Worm (Caenorhabditis elegans) whole organism, L1 larva: ENCODE measurements around the gene ddx-23.

ENCODE experiments used
- C16A3.4 ChIP-seq: fragments of 150-350 bp; optimal IDR thresholded peaks from 2 replicates; lab custom pipeline; 2014; ENCODE audit warnings: missing biosample characterization, missing genetic modification characterization
- Y116A8C.19 ChIP-seq: sonication (generic microtip); optimal IDR thresholded peaks from 2 replicates; lab custom pipeline; 2016; ENCODE audit warnings: missing compliant biosample characterization, missing genetic modification characterization, borderline replicate concordance
- aha-1 ChIP-seq: fragments of 150-350 bp; optimal IDR thresholded peaks from 2 replicates; lab custom pipeline; 2014; ENCODE audit warnings: missing biosample characterization, missing genetic modification characterization
- alr-1 ChIP-seq: fragments of 200-800 bp; sonication (Bioruptor generic); optimal IDR thresholded peaks from 2 replicates; lab custom pipeline; 2018; ENCODE audit warnings: borderline replicate concordance, mild to moderate bottlenecking, missing genetic modification characterization, missing compliant biosample characterization
- aly-2 ChIP-seq: fragments of 150-350 bp; optimal IDR thresholded peaks from 2 replicates; lab custom pipeline; 2014; ENCODE audit warnings: missing biosample characterization, missing genetic modification characterization
- ceh-63 ChIP-seq: fragments of 200-800 bp; sonication (Bioruptor generic); optimal IDR thresholded peaks from 2 replicates; lab custom pipeline; 2018; ENCODE audit warnings: mild to moderate bottlenecking, missing genetic modification characterization, missing compliant biosample characterization
- ceh-8 ChIP-seq: fragments of 200-800 bp; sonication (Bioruptor generic); optimal IDR thresholded peaks from 2 replicates; lab custom pipeline; 2018; ENCODE audit warnings: mild to moderate bottlenecking, missing genetic modification characterization, moderate library complexity, missing compliant biosample characterization
- ceh-88 ChIP-seq: fragments of 200-800 bp; sonication (Bioruptor generic); IDR thresholded peaks from 2 replicates; pipeline ENCODE4 v1.3.6; 2022; ENCODE audit warnings: missing genetic modification characterization, missing compliant biosample characterization
- ceh-90 ChIP-seq: sonication (generic microtip); optimal IDR thresholded peaks from 2 replicates; lab custom pipeline; 2016; ENCODE audit warnings: missing genetic modification characterization, missing compliant biosample characterization
- dpl-1 ChIP-seq, 3 experiments: fragments of 150-350 bp in 2 of 3; sonication (generic microtip) in 1 of 3; optimal IDR thresholded peaks; 2 replicates each; lab custom pipeline; 2014 to 2017; ENCODE audit warnings: missing biosample characterization in 3 of 3, missing genetic modification characterization in 3 of 3, missing genetic modification reagents in 3 of 3
- efl-3 ChIP-seq: fragments of 200-800 bp; sonication (Bioruptor generic); optimal IDR thresholded peaks from 2 replicates; lab custom pipeline; 2018; ENCODE audit warnings: mild to moderate bottlenecking, missing genetic modification characterization, missing compliant biosample characterization
- egl-27 ChIP-seq, 2 experiments: fragments of 150-350 bp in 1 of 2; sonication (generic microtip); optimal IDR thresholded peaks; 3 replicates each; lab custom pipeline; 2017 to 2018; ENCODE audit warnings: missing biosample characterization in 2 of 2, missing genetic modification characterization in 2 of 2, missing genetic modification reagents in 2 of 2
- elt-3 ChIP-seq, 6 experiments: fragments of 150-350 bp in 1 of 6; sonication (generic microtip); optimal IDR thresholded peaks; 2 replicates each; lab custom pipeline; 2017 to 2018; ENCODE audit warnings: missing biosample characterization in 6 of 6, missing genetic modification characterization in 6 of 6, inconsistent platforms in 1 of 6
- fkh-10 ChIP-seq: sonication (generic microtip); optimal IDR thresholded peaks from 2 replicates; lab custom pipeline; 2017; ENCODE audit warnings: missing biosample characterization, missing genetic modification reagents, missing genetic modification characterization
- fkh-4 ChIP-seq: sonication (generic microtip); optimal IDR thresholded peaks from 2 replicates; lab custom pipeline; 2016; ENCODE audit warnings: missing compliant biosample characterization, missing genetic modification characterization, borderline replicate concordance
- fkh-8 ChIP-seq: sonication (generic microtip); optimal IDR thresholded peaks from 2 replicates; lab custom pipeline; 2016; ENCODE audit warnings: mild to moderate bottlenecking, missing genetic modification characterization, missing compliant biosample characterization
- hlh-4 ChIP-seq: sonication (generic microtip); optimal IDR thresholded peaks from 2 replicates; lab custom pipeline; 2016; ENCODE audit warnings: mild to moderate bottlenecking, missing genetic modification characterization, missing compliant biosample characterization
- hpl-2 ChIP-seq: fragments of 150-350 bp; optimal IDR thresholded peaks from 2 replicates; lab custom pipeline; 2014; ENCODE audit warnings: missing biosample characterization, missing genetic modification reagents, missing genetic modification characterization
- irx-1 ChIP-seq: sonication (generic microtip); optimal IDR thresholded peaks from 2 replicates; lab custom pipeline; 2016; ENCODE audit warnings: missing genetic modification characterization, missing compliant biosample characterization
- isw-1 ChIP-seq: fragments of 200-800 bp; sonication (Bioruptor generic); IDR thresholded peaks from 2 replicates; pipeline ENCODE4 v1.3.6; 2022; ENCODE audit warnings: missing genetic modification characterization, missing compliant biosample characterization
- lin-14 ChIP-seq: fragments of 200-800 bp; sonication (Bioruptor generic); optimal IDR thresholded peaks from 2 replicates; lab custom pipeline; 2018; ENCODE audit warnings: mild to moderate bottlenecking, missing genetic modification characterization, moderate library complexity, missing compliant biosample characterization
- lin-15B ChIP-seq: fragments of 150-350 bp; sonication (generic microtip); optimal IDR thresholded peaks from 3 replicates; lab custom pipeline; 2014; ENCODE audit warnings: missing biosample characterization, missing genetic modification characterization
- lin-39 ChIP-seq: fragments of 150-350 bp; optimal IDR thresholded peaks from 2 replicates; lab custom pipeline; 2014; ENCODE audit warnings: missing biosample characterization, missing genetic modification reagents, missing genetic modification characterization
- lir-3 ChIP-seq: sonication (generic microtip); optimal IDR thresholded peaks from 2 replicates; lab custom pipeline; 2016; ENCODE audit warnings: mild to moderate bottlenecking, missing genetic modification characterization, moderate library complexity, missing compliant biosample characterization; ENCODE audit not compliant: poor library complexity
- mdl-1 ChIP-seq, 2 experiments: fragments of 150-350 bp; optimal IDR thresholded peaks; 2 replicates each; lab custom pipeline; 2014 to 2017; ENCODE audit warnings: missing biosample characterization in 2 of 2, missing genetic modification characterization in 2 of 2, inconsistent platforms in 1 of 2
- mef-2 ChIP-seq: fragments of 150-350 bp; optimal IDR thresholded peaks from 2 replicates; lab custom pipeline; 2014; ENCODE audit warnings: missing biosample characterization, missing genetic modification characterization
- mep-1 ChIP-seq: fragments of 150-350 bp; optimal IDR thresholded peaks from 2 replicates; lab custom pipeline; 2014; ENCODE audit warnings: missing biosample characterization, missing genetic modification characterization
- nhr-19 ChIP-seq: fragments of 200-800 bp; sonication (Bioruptor generic); conservative IDR thresholded peaks from 2 replicates; pipeline ENCODE4 v1.3.6; 2022; ENCODE audit warnings: missing genetic modification characterization, missing compliant biosample characterization
- nhr-20 ChIP-seq: sonication (generic microtip); optimal IDR thresholded peaks from 2 replicates; lab custom pipeline; 2016; ENCODE audit warnings: mild to moderate bottlenecking, missing genetic modification characterization, missing compliant biosample characterization
- nhr-237 ChIP-seq: fragments of 150-350 bp; optimal IDR thresholded peaks from 2 replicates; lab custom pipeline; 2014; ENCODE audit warnings: missing biosample characterization, missing genetic modification characterization
- nhr-28 ChIP-seq: fragments of 150-350 bp; optimal IDR thresholded peaks from 2 replicates; lab custom pipeline; 2014; ENCODE audit warnings: missing biosample characterization, missing genetic modification characterization
- nhr-47 ChIP-seq: sonication (generic microtip); optimal IDR thresholded peaks from 2 replicates; lab custom pipeline; 2016; ENCODE audit warnings: mild to moderate bottlenecking, missing genetic modification characterization, moderate library complexity, missing compliant biosample characterization
- nhr-71 ChIP-seq: sonication (generic microtip); optimal IDR thresholded peaks from 2 replicates; lab custom pipeline; 2016; ENCODE audit warnings: mild to moderate bottlenecking, missing genetic modification characterization, moderate library complexity, missing compliant biosample characterization
- nhr-84 ChIP-seq: sonication (generic microtip); optimal IDR thresholded peaks from 2 replicates; lab custom pipeline; 2017; ENCODE audit warnings: missing biosample characterization, missing genetic modification characterization
- nhr-85 ChIP-seq: sonication (generic microtip); peaks from one replicate; lab custom pipeline; 2016; ENCODE audit warnings: missing genetic modification characterization, inconsistent platforms, missing compliant biosample characterization
- pag-3 ChIP-seq: sonication (generic microtip); optimal IDR thresholded peaks from 2 replicates; lab custom pipeline; 2017; ENCODE audit warnings: missing genetic modification characterization, mild to moderate bottlenecking, missing compliant biosample characterization, antibody characterized with exemption, borderline replicate concordance; ENCODE audit not compliant: insufficient read depth
- pax-3 ChIP-seq: fragments of 200-800 bp; sonication (Bioruptor generic); optimal IDR thresholded peaks from 2 replicates; lab custom pipeline; 2018; ENCODE audit warnings: mild to moderate bottlenecking, missing genetic modification characterization, moderate library complexity, missing compliant biosample characterization
- rnt-1 ChIP-seq: sonication (generic microtip); optimal IDR thresholded peaks from 2 replicates; lab custom pipeline; 2016; ENCODE audit warnings: mild to moderate bottlenecking, missing genetic modification characterization, moderate library complexity, missing compliant biosample characterization
- snpc-4 ChIP-seq: fragments of 150-350 bp; optimal IDR thresholded peaks from 2 replicates; lab custom pipeline; 2014; ENCODE audit warnings: missing biosample characterization, missing genetic modification characterization
- snu-23 ChIP-seq: sonication (generic microtip); optimal IDR thresholded peaks from 2 replicates; lab custom pipeline; 2016; ENCODE audit warnings: missing genetic modification characterization, missing compliant biosample characterization
- sptf-1 ChIP-seq: fragments of 150-350 bp; optimal IDR thresholded peaks from 2 replicates; lab custom pipeline; 2014; ENCODE audit warnings: missing biosample characterization, missing genetic modification characterization
- sup-37 ChIP-seq: fragments of 200-800 bp; sonication (Bioruptor generic); optimal IDR thresholded peaks from 2 replicates; lab custom pipeline; 2018; ENCODE audit warnings: mild to moderate bottlenecking, missing genetic modification characterization, missing compliant biosample characterization
- tbx-2 ChIP-seq: sonication (generic microtip); optimal IDR thresholded peaks from 2 replicates; lab custom pipeline; 2016; ENCODE audit warnings: missing genetic modification characterization, missing compliant biosample characterization
- unc-130 ChIP-seq: fragments of 150-350 bp; optimal IDR thresholded peaks from 2 replicates; lab custom pipeline; 2017; ENCODE audit warnings: missing biosample characterization, missing genetic modification characterization, inconsistent platforms
- unc-86 ChIP-seq: sonication (generic microtip); optimal IDR thresholded peaks from 2 replicates; lab custom pipeline; 2016; ENCODE audit warnings: missing genetic modification characterization, missing compliant biosample characterization
- vab-15 ChIP-seq: sonication (generic microtip); optimal IDR thresholded peaks from 2 replicates; lab custom pipeline; 2017; ENCODE audit warnings: missing genotype, mild to moderate bottlenecking, missing genetic modification characterization, missing compliant biosample characterization
- zag-1 ChIP-seq: fragments of 150-350 bp; optimal IDR thresholded peaks from 2 replicates; lab custom pipeline; 2014; ENCODE audit warnings: missing biosample characterization, missing genetic modification characterization
- zip-4 ChIP-seq: fragments of 200-800 bp; sonication (Bioruptor generic); optimal IDR thresholded peaks from 2 replicates; lab custom pipeline; 2018; ENCODE audit warnings: mild to moderate bottlenecking, missing genetic modification characterization, moderate library complexity, missing compliant biosample characterization

ddx-23 gene

ce11 chrIII:5845483-5845882 lies 7.6 kb downstream of the ddx-23 start (continued):
- peak; percentile 75 for TF ChIP-seq snu-23 (GFP tag; lab: Kevin White, UChicago)
- no peak for TF ChIP-seq lir-3 (tag; lab: Kevin White, UChicago)
- TF ChIP-seq egl-27 (tag; optimal IDR thresholded peaks at IDR 0.05; lab: Kevin White, UChicago) = peak in 1 of 2 experiments; percentile 46
- peak; percentile 42 for TF ChIP-seq unc-130 (tag; lab: Kevin White, UChicago)
- peak; percentile 82 for TF ChIP-seq mep-1 (tag; lab: Kevin White, UChicago)
- TF ChIP-seq nhr-19 (GFP tag; lab: Robert Waterston, UW) = 0 out of 2 replicates have a peak, but pooled peaks have one; percentile 27
- no peak for TF ChIP-seq hpl-2 (GFP tag; lab: Kevin White, UChicago)
- TF ChIP-seq pax-3 (tag; lab: Kevin White, UChicago) = no peak
- peak; percentile 40 for TF ChIP-seq zag-1 (tag; lab: Kevin White, UChicago)
- peak; percentile 66 to 80 for TF ChIP-seq mdl-1 (tag; optimal IDR thresholded peaks at IDR 0.05; lab: Kevin White, UChicago)
- peak; percentile 47 for TF ChIP-seq rnt-1 (tag; lab: Kevin White, UChicago)
- no peak for TF ChIP-seq aha-1
- no peak for TF ChIP-seq efl-3 (GFP tag; lab: Kevin White, UChicago)
- TF ChIP-seq nhr-71 (tag; lab: Kevin White, UChicago) = peak; percentile 88
- peak; percentile 51 for TF ChIP-seq irx-1 (tag; lab: Kevin White, UChicago)
- TF ChIP-seq elt-3 (tag; optimal IDR thresholded peaks at IDR 0.05; lab: Kevin White, UChicago) = no peak
- TF ChIP-seq lin-15B = no peak
- TF ChIP-seq fkh-8 (tag; lab: Kevin White, UChicago) = peak; percentile 93
- TF ChIP-seq alr-1 (tag; lab: Kevin White, UChicago) = no peak
- peak; percentile 96 for TF ChIP-seq lin-14
- TF ChIP-seq zip-4 (GFP tag; lab: Kevin White, UChicago) = no peak
- no peak for TF ChIP-seq hlh-4 (tag; lab: Kevin White, UChicago)
- TF ChIP-seq ceh-8 (GFP tag; lab: Kevin White, UChicago) = peak; percentile 12
- TF ChIP-seq ceh-63 (GFP tag; lab: Kevin White, UChicago) = no peak
- TF ChIP-seq nhr-237 (tag; lab: Kevin White, UChicago) = no peak
- TF ChIP-seq snpc-4 (tag; lab: Kevin White, UChicago) = no peak
- TF ChIP-seq pag-3 (tag; lab: Kevin White, UChicago) = peak; percentile 29
- peak; percentile 51 for TF ChIP-seq isw-1 (GFP tag; lab: Robert Waterston, UW)
- no peak for TF ChIP-seq Y116A8C.19 (tag; lab: Kevin White, UChicago)
- no peak for TF ChIP-seq sptf-1 (tag; lab: Kevin White, UChicago)
- peak; percentile 18 for TF ChIP-seq C16A3.4 (tag; lab: Kevin White, UChicago)
- TF ChIP-seq tbx-2 = peak; percentile 62
- no peak for TF ChIP-seq sup-37
- TF ChIP-seq dpl-1 (GFP tag; optimal IDR thresholded peaks at IDR 0.05; lab: Kevin White, UChicago) = peak; percentile 6 to 33 (median 17)
- 0 out of 2 replicates have a peak, but pooled peaks have one; percentile 26 for TF ChIP-seq ceh-88
- TF ChIP-seq nhr-20 (tag; lab: Kevin White, UChicago) = peak; percentile 37
- no peak for TF ChIP-seq ceh-90 (tag; lab: Kevin White, UChicago)
- no peak for TF ChIP-seq nhr-84 (tag; lab: Kevin White, UChicago)
- no peak for TF ChIP-seq mef-2
- no peak for TF ChIP-seq nhr-85 (tag; lab: Kevin White, UChicago)
- TF ChIP-seq unc-86 (tag; lab: Kevin White, UChicago) = peak; percentile 82
- no peak for TF ChIP-seq vab-15 (tag; lab: Kevin White, UChicago)
- TF ChIP-seq fkh-10 (GFP tag; lab: Kevin White, UChicago) = peak; percentile 96
- TF ChIP-seq lin-39 = no peak
- no peak for TF ChIP-seq fkh-4 (tag; lab: Kevin White, UChicago)
- no peak for TF ChIP-seq nhr-28 (tag; lab: Kevin White, UChicago)
- peak; percentile 81 for TF ChIP-seq nhr-47 (tag; lab: Kevin White, UChicago)
- TF ChIP-seq aly-2 (tag; lab: Kevin White, UChicago) = no peak
